Fruit fly (Drosophila melanogaster) whole organism, embryonic: ENCODE data around the gene Gyf.
A peak's percentile ranks its signal among the peaks of the same experiment; 100 is the strongest.

Source experiments
- Ada2b ChIP-seq: fragments of 200-800 bp; sonication (Bioruptor generic); IDR thresholded peaks from 2 replicates; pipeline ENCODE4 v1.3.6; 2022; ENCODE audit warnings: missing biosample characterization, missing genetic modification characterization
- CG10462 ChIP-seq: fragments of 200-800 bp; sonication (Bioruptor generic); optimal IDR thresholded peaks from 2 replicates; lab custom pipeline; 2016; ENCODE audit warnings: missing biosample characterization, missing genetic modification characterization
- CG10979 ChIP-seq: fragments of 200-800 bp; sonication (Bioruptor generic); optimal IDR thresholded peaks from 2 replicates; lab custom pipeline; 2018; ENCODE audit warnings: missing biosample characterization, mild to moderate bottlenecking, missing genetic modification characterization, moderate library complexity
- CG11504 ChIP-seq: fragments of 200-800 bp; sonication (Bioruptor generic); optimal IDR thresholded peaks from 3 replicates; lab custom pipeline; 2019; ENCODE audit warnings: missing biosample characterization, mild to moderate bottlenecking, missing genetic modification characterization, moderate library complexity
- CG11695 ChIP-seq: fragments of 200-800 bp; sonication (Bioruptor generic); IDR thresholded peaks from 3 replicates; pipeline ENCODE4 v1.3.6; 2022; ENCODE audit warnings: missing biosample characterization, missing genetic modification characterization
- CG12659 ChIP-seq: fragments of 200-800 bp; sonication (Bioruptor generic); optimal IDR thresholded peaks from 3 replicates; lab custom pipeline; 2017; ENCODE audit warnings: mild to moderate bottlenecking, missing biosample characterization, missing genetic modification reagents, missing genetic modification characterization
- CG12744 ChIP-seq: fragments of 200-800 bp; sonication (Bioruptor generic); optimal IDR thresholded peaks from 2 replicates; lab custom pipeline; 2016; ENCODE audit warnings: missing biosample characterization, missing genetic modification characterization
- CG13123 ChIP-seq: fragments of 200-800 bp; sonication (Bioruptor generic); optimal IDR thresholded peaks from 2 replicates; lab custom pipeline; 2016; ENCODE audit warnings: missing biosample characterization, missing genetic modification characterization
- CG13287 ChIP-seq: fragments of 200-800 bp; sonication (Bioruptor generic); IDR thresholded peaks from 2 replicates; pipeline ENCODE4 v1.3.6; 2022; ENCODE audit warnings: missing biosample characterization, missing genetic modification characterization; ENCODE audit not compliant: partially characterized antibody
- CG14710 ChIP-seq: fragments of 200-800 bp; sonication (Bioruptor generic); optimal IDR thresholded peaks from 3 replicates; lab custom pipeline; 2019; ENCODE audit warnings: missing biosample characterization, mild to moderate bottlenecking, missing genetic modification characterization, moderate library complexity
- CG15073 ChIP-seq: fragments of 200-800 bp; sonication (Bioruptor generic); optimal IDR thresholded peaks from 2 replicates; lab custom pipeline; 2016; ENCODE audit warnings: missing biosample characterization, missing genetic modification characterization
- CG15269 ChIP-seq: fragments of 200-800 bp; sonication (Bioruptor generic); optimal IDR thresholded peaks from 2 replicates; lab custom pipeline; 2018; ENCODE audit warnings: missing biosample characterization, mild to moderate bottlenecking, missing genetic modification characterization, moderate library complexity
- CG1647 ChIP-seq: fragments of 200-800 bp; sonication (Bioruptor generic); optimal IDR thresholded peaks from 3 replicates; lab custom pipeline; 2016; ENCODE audit warnings: missing biosample characterization, missing genetic modification characterization
- CG17359 ChIP-seq: fragments of 200-800 bp; sonication (Bioruptor generic); optimal IDR thresholded peaks from 3 replicates; lab custom pipeline; 2018; ENCODE audit warnings: missing biosample characterization, mild to moderate bottlenecking, missing genetic modification characterization, moderate library complexity
- CG1832 ChIP-seq: fragments of 200-800 bp; sonication (Bioruptor generic); optimal IDR thresholded peaks from 2 replicates; lab custom pipeline; 2017; ENCODE audit warnings: missing biosample characterization, mild to moderate bottlenecking, missing genetic modification characterization, inconsistent platforms
- CG2678 ChIP-seq: fragments of 200-800 bp; sonication (Bioruptor generic); optimal IDR thresholded peaks from 3 replicates; lab custom pipeline; 2019; ENCODE audit warnings: missing biosample characterization, mild to moderate bottlenecking, missing genetic modification characterization, moderate library complexity
- CG3163 ChIP-seq: fragments of 200-800 bp; sonication (Bioruptor generic); optimal IDR thresholded peaks from 3 replicates; lab custom pipeline; 2016; ENCODE audit warnings: missing biosample characterization, missing genetic modification characterization
- CG34376 ChIP-seq: fragments of 200-800 bp; sonication (Bioruptor generic); optimal IDR thresholded peaks from 2 replicates; lab custom pipeline; 2018; ENCODE audit warnings: missing biosample characterization, mild to moderate bottlenecking, missing genetic modification characterization
- CG7745 ChIP-seq: fragments of 200-800 bp; sonication (Bioruptor generic); optimal IDR thresholded peaks from 2 replicates; lab custom pipeline; 2018; ENCODE audit warnings: missing biosample characterization, mild to moderate bottlenecking, missing genetic modification characterization, moderate library complexity
- CG7963 ChIP-seq: fragments of 200-800 bp; sonication (Bioruptor generic); IDR thresholded peaks from 3 replicates; pipeline ENCODE4 v1.3.6; 2022; ENCODE audit warnings: missing biosample characterization, missing genetic modification characterization; ENCODE audit not compliant: partially characterized antibody
- CG7987 ChIP-seq: fragments of 200-800 bp; sonication (Bioruptor generic); optimal IDR thresholded peaks from 2 replicates; lab custom pipeline; 2018; ENCODE audit warnings: missing biosample characterization, mild to moderate bottlenecking, missing genetic modification characterization, moderate library complexity
- CG9932 ChIP-seq: fragments of 200-800 bp; sonication (Bioruptor generic); IDR thresholded peaks from 2 replicates; pipeline ENCODE4 v1.3.6; 2022; ENCODE audit warnings: missing biosample characterization, missing genetic modification characterization
- Camta ChIP-seq: fragments of 200-800 bp; sonication (Bioruptor generic); optimal IDR thresholded peaks from 2 replicates; lab custom pipeline; 2016; ENCODE audit warnings: missing biosample characterization, missing genetic modification characterization
- D19B ChIP-seq: fragments of 200-800 bp; sonication (Bioruptor generic); optimal IDR thresholded peaks from 2 replicates; lab custom pipeline; 2017; ENCODE audit warnings: missing biosample characterization, mild to moderate bottlenecking, missing genetic modification characterization
- Deaf1 ChIP-seq: fragments of 200-800 bp; optimal IDR thresholded peaks from 3 replicates; lab custom pipeline; 2019; ENCODE audit warnings: missing biosample characterization, mild to moderate bottlenecking, missing genetic modification characterization, moderate library complexity
- Dfd ChIP-seq, 2 experiments: fragments of >200 bp; optimal IDR thresholded peaks; 2 replicates each; lab custom pipeline; 2017; ENCODE audit warnings: missing biosample characterization in 2 of 2, missing genetic modification characterization in 2 of 2
- Elba2 ChIP-seq: fragments of 200-800 bp; sonication (Bioruptor generic); optimal IDR thresholded peaks from 3 replicates; lab custom pipeline; 2016; ENCODE audit warnings: missing biosample characterization, missing genetic modification characterization
- Fer3 ChIP-seq: fragments of 200-800 bp; sonication (Bioruptor generic); optimal IDR thresholded peaks from 2 replicates; lab custom pipeline; 2018; ENCODE audit warnings: missing biosample characterization, mild to moderate bottlenecking, missing genetic modification characterization, moderate library complexity
- HLH4C ChIP-seq: fragments of 200-800 bp; sonication (Bioruptor generic); IDR thresholded peaks from 3 replicates; pipeline ENCODE4 v1.3.6; 2022; ENCODE audit warnings: missing biosample characterization, missing genetic modification characterization; ENCODE audit not compliant: partially characterized antibody
- Hmr ChIP-seq: fragments of 200-800 bp; sonication (Bioruptor generic); optimal IDR thresholded peaks from 3 replicates; lab custom pipeline; 2017; ENCODE audit warnings: mild to moderate bottlenecking, missing biosample characterization, missing genetic modification reagents, missing genetic modification characterization
- Hr78 ChIP-seq, 2 experiments: fragments of 200-800 bp in 1 of 2; fragments of >200 bp in 1 of 2; sonication (Bioruptor generic) in 1 of 2; optimal IDR thresholded peaks; 2 replicates each; lab custom pipeline; 2017 to 2019; ENCODE audit warnings: missing biosample characterization in 2 of 2, missing genetic modification characterization in 2 of 2, mild to moderate bottlenecking in 1 of 2, moderate library complexity in 1 of 2
- Mes4 ChIP-seq: fragments of 200-800 bp; sonication (Bioruptor generic); optimal IDR thresholded peaks from 2 replicates; lab custom pipeline; 2016; ENCODE audit warnings: missing biosample characterization, missing genetic modification characterization
- Mrtf ChIP-seq: fragments of 200-800 bp; sonication (Bioruptor generic); IDR thresholded peaks from 3 replicates; pipeline ENCODE4 v1.3.6; 2022; ENCODE audit warnings: missing biosample characterization, missing genetic modification characterization
- Nf-YB ChIP-seq: fragments of 200-800 bp; sonication (Bioruptor generic); optimal IDR thresholded peaks from 3 replicates; lab custom pipeline; 2019; ENCODE audit warnings: missing biosample characterization, mild to moderate bottlenecking, missing genetic modification characterization, moderate library complexity
- NfI ChIP-seq: fragments of 200-800 bp; sonication (Bioruptor generic); optimal IDR thresholded peaks from 3 replicates; lab custom pipeline; 2018; ENCODE audit warnings: missing biosample characterization, mild to moderate bottlenecking, missing genetic modification characterization, moderate library complexity
- Oaz ChIP-seq: fragments of 200-800 bp; sonication (Bioruptor generic); IDR thresholded peaks from 2 replicates; pipeline ENCODE4 v1.3.6; 2022; ENCODE audit warnings: missing biosample characterization, missing genetic modification characterization
- br ChIP-seq: fragments of >200 bp; optimal IDR thresholded peaks from 2 replicates; lab custom pipeline; 2017
- crc ChIP-seq: fragments of 200-800 bp; sonication (Bioruptor generic); optimal IDR thresholded peaks from 2 replicates; lab custom pipeline; 2016; ENCODE audit warnings: missing biosample characterization, missing genetic modification characterization
- insv ChIP-seq, 2 experiments: fragments of 200-800 bp; sonication (Bioruptor generic); optimal IDR thresholded peaks; 3 replicates each; lab custom pipeline; 2016 to 2018; ENCODE audit warnings: missing biosample characterization in 2 of 2, missing genetic modification characterization in 2 of 2
- klu ChIP-seq: fragments of 200-800 bp; sonication (Bioruptor generic); IDR thresholded peaks from 2 replicates; pipeline ENCODE4 v1.3.6; 2022; ENCODE audit warnings: missing biosample characterization, missing genetic modification characterization
- mam ChIP-seq: fragments of 200-800 bp; sonication (Bioruptor generic); optimal IDR thresholded peaks from 3 replicates; lab custom pipeline; 2016; ENCODE audit warnings: missing biosample characterization, missing genetic modification characterization
- mirr ChIP-seq: fragments of 200-800 bp; sonication (Bioruptor generic); optimal IDR thresholded peaks from 3 replicates; lab custom pipeline; 2018; ENCODE audit warnings: missing biosample characterization, mild to moderate bottlenecking, missing genetic modification characterization
- nerfin-2 ChIP-seq: fragments of 200-800 bp; sonication (Bioruptor generic); IDR thresholded peaks from 2 replicates; pipeline ENCODE4 v1.3.6; 2022; ENCODE audit warnings: missing biosample characterization, missing genetic modification characterization; ENCODE audit not compliant: partially characterized antibody
- psq ChIP-seq: fragments of 200-800 bp; sonication (Bioruptor generic); optimal IDR thresholded peaks from 2 replicates; lab custom pipeline; 2017; ENCODE audit warnings: missing biosample characterization, missing genetic modification characterization
- row ChIP-seq: fragments of 200-800 bp; sonication (Bioruptor generic); IDR thresholded peaks from 3 replicates; pipeline ENCODE4 v1.3.6; 2022; ENCODE audit warnings: missing biosample characterization, missing genetic modification characterization
- tna ChIP-seq: fragments of 200-800 bp; sonication (Bioruptor generic); IDR thresholded peaks from 2 replicates; pipeline ENCODE4 v1.3.6; 2022; ENCODE audit warnings: missing biosample characterization, missing genetic modification characterization; ENCODE audit not compliant: partially characterized antibody
- toy ChIP-seq: fragments of 200-800 bp; sonication (Bioruptor generic); IDR thresholded peaks from 2 replicates; pipeline ENCODE4 v1.3.6; 2022; ENCODE audit warnings: missing biosample characterization, missing genetic modification characterization

The Gyf gene

DNA sequence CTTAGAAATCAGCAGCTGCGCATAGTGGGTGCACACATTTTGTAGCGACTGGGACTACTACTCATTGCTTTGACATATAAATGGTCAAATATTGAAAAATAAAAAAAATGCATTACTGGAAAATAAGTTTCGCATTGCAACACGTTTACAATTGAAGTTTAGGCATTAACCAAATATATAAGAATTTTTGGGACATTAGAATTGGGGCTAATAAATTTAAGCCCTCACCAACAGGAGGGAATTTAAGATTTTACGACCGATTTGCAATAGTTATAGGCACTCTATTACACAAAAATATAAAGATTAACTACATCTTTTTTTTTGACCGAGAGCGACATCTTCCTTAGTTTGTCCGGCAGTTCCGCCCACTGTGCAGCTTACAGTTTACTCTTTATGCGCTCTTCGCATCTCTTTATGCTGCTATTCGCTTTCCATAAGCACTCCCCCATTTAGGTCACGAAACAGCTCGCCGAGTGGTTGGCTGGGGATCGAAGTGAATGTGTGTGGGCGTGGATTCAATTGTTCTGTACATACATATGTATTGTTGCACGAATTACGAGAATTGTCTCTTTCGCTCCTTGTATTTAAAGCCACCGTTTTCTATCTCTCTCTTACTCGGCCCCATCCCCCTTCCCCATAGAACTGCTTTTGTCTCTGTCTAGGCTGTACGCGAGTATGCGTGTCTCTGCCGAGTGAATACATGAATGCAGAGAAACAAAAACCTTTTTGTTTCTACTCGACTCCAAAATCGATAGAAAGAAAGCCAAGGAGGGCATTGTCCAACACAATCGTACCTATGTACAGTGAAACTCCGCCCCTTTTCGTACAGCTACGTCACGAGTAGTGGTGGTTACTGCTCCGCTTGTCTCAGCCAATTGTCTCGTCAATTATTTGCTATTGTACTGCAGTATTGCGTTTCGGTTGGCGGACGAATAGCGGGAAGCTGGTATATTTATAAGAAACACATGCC is 59.1 kb downstream of the Gyf start (continued):
- TF ChIP-seq toy (GFP tag; lab: Robert Waterston, UW), result no peak
- TF ChIP-seq Mes4 (GFP tag; lab: Kevin White, UChicago), result peak; percentile 72
- TF ChIP-seq Camta (GFP tag; lab: Kevin White, UChicago), result peak; percentile 86
- TF ChIP-seq CG15269 (tag; lab: Kevin White, UChicago), result peak; percentile 86
- no peak for TF ChIP-seq CG11504 (tag; lab: Kevin White, UChicago)
- TF ChIP-seq CG14710 (tag; lab: Kevin White, UChicago), result peak; percentile 84
- TF ChIP-seq mam (GFP tag; lab: Kevin White, UChicago), result peak; percentile 72
- peak; percentile 96 for TF ChIP-seq CG3163 (GFP tag; lab: Kevin White, UChicago)
- TF ChIP-seq CG1832 (GFP tag; lab: Kevin White, UChicago), result peak; percentile 84
- TF ChIP-seq CG17359 (tag; lab: Kevin White, UChicago), result peak; percentile 66
- peak; percentile 89 for TF ChIP-seq Hmr (GFP tag; lab: Kevin White, UChicago)
- no peak for TF ChIP-seq mirr
- TF ChIP-seq Deaf1 (tag; lab: Kevin White, UChicago), result peak; percentile 88
- no peak for TF ChIP-seq Elba2 (GFP tag; lab: Kevin White, UChicago)
- TF ChIP-seq CG13287, result no peak
- TF ChIP-seq D19B (GFP tag; lab: Kevin White, UChicago), result peak; percentile 84
- TF ChIP-seq CG2678 (tag; lab: Kevin White, UChicago), result peak; percentile 92
- TF ChIP-seq insv (GFP tag; optimal IDR thresholded peaks at IDR 0.05; lab: Kevin White, UChicago), result peak in 1 of 2 experiments; percentile 54
- peak; percentile 90 for TF ChIP-seq CG12659 (GFP tag; lab: Kevin White, UChicago)
- TF ChIP-seq CG12744, result peak; percentile 77
- no peak for TF ChIP-seq Fer3 (tag; lab: Kevin White, UChicago)
- TF ChIP-seq CG9932, result no peak; the same call in none of the 2 replicates
- TF ChIP-seq CG7963, result no peak
- peak; percentile 67; the same call in 2 of the 3 replicates for TF ChIP-seq CG11695 (GFP tag; lab: Robert Waterston, UW)
- no peak for TF ChIP-seq HLH4C (GFP tag; lab: Robert Waterston, UW)
- no peak for TF ChIP-seq br
- peak; percentile 59 for TF ChIP-seq psq
- peak; percentile 48 for TF ChIP-seq CG34376 (GFP tag; lab: Kevin White, UChicago)
- TF ChIP-seq CG7987, result no peak
- TF ChIP-seq CG10462 (GFP tag; lab: Kevin White, UChicago), result peak; percentile 86
- TF ChIP-seq klu, result no peak; the same call in 1 of the 2 replicates
- TF ChIP-seq CG1647, result peak; percentile 57
- peak; percentile 99 for TF ChIP-seq Nf-YB (GFP tag; lab: Kevin White, UChicago)
- TF ChIP-seq CG15073 (GFP tag; lab: Kevin White, UChicago), result peak; percentile 35
- TF ChIP-seq CG7745 (tag; lab: Kevin White, UChicago), result no peak
- TF ChIP-seq CG10979, result peak; percentile 89
- TF ChIP-seq Hr78 (GFP tag; optimal IDR thresholded peaks at IDR 0.05; lab: Kevin White, UChicago), result no peak
- TF ChIP-seq CG13123 (GFP tag; lab: Kevin White, UChicago), result peak; percentile 9
- peak; percentile 83 for TF ChIP-seq NfI (GFP tag; lab: Kevin White, UChicago)
- TF ChIP-seq Dfd (GFP tag; optimal IDR thresholded peaks at IDR 0.05; lab: Kevin White, UChicago), result no peak
- peak; percentile 60 for TF ChIP-seq crc (GFP tag; lab: Kevin White, UChicago)
- no peak for TF ChIP-seq Oaz (GFP tag; lab: Robert Waterston, UW)
- peak; percentile 72; the same call in 2 of the 3 replicates for TF ChIP-seq Mrtf (GFP tag; lab: Robert Waterston, UW)
- peak; percentile 82 for TF ChIP-seq row
- no peak for TF ChIP-seq nerfin-2 (GFP tag; lab: Robert Waterston, UW)
- no peak for TF ChIP-seq tna (GFP tag; lab: Robert Waterston, UW)
- TF ChIP-seq Ada2b (GFP tag; lab: Robert Waterston, UW), result peak; percentile 75
